Fruit fly (Drosophila melanogaster): ENCODE results near the gene CG46399.
A peak's percentile ranks its signal among the peaks of the same experiment; 100 is the strongest.

The CG46399 gene

dm6 chrX:14839739-14840347 lies 19.2 kb upstream of the CG46399 start (continued):
- no peak for TF ChIP-seq disco-r (GFP tag; optimal IDR thresholded peaks at IDR 0.05)
- no peak for TF ChIP-seq CG9797 (GFP tag; optimal IDR thresholded peaks at IDR 0.05)
- no peak for TF ChIP-seq Dll (GFP tag; IDR thresholded peaks at IDR 0.05; ENCODE audit: partially characterized antibody)
- no peak for TF ChIP-seq CG7271 (tag; optimal IDR thresholded peaks at IDR 0.05)
- peak; percentile 51; the same call in 1 of the 2 replicates for TF ChIP-seq HLH3B (GFP tag; IDR thresholded peaks at IDR 0.05)
- TF ChIP-seq Camta (GFP tag; optimal IDR thresholded peaks at IDR 0.05), result no peak
- no peak for TF ChIP-seq lov (optimal IDR thresholded peaks at IDR 0.05)
- 0 out of 3 replicates have a peak, but pooled peaks have one; percentile 22 for TF ChIP-seq lov (GFP tag; IDR thresholded peaks at IDR 0.05)
- TF ChIP-seq CG9932 (GFP tag; IDR thresholded peaks at IDR 0.05), result peak; percentile 71
- TF ChIP-seq Deaf1 (tag; optimal IDR thresholded peaks at IDR 0.05), result no peak
- TF ChIP-seq unpg (GFP tag; optimal IDR thresholded peaks at IDR 0.05), result peak; percentile 37
- no peak for TF ChIP-seq CG17568 (GFP tag; optimal IDR thresholded peaks at IDR 0.05)
- TF ChIP-seq nom (GFP tag; optimal IDR thresholded peaks at IDR 0.05), result no peak
- no peak for TF ChIP-seq croc (GFP tag; conservative IDR thresholded peaks at IDR 0.05)
- TF ChIP-seq trh (GFP tag; optimal IDR thresholded peaks at IDR 0.05), result no peak
- no peak for TF ChIP-seq CG6683 (GFP tag; optimal IDR thresholded peaks at IDR 0.05)
- TF ChIP-seq CG11696 (GFP tag; IDR thresholded peaks at IDR 0.05), result no peak
- TF ChIP-seq onecut (GFP tag; IDR thresholded peaks at IDR 0.05), result 0 out of 2 replicates have a peak, but pooled peaks have one; percentile 3
- 0 out of 2 replicates have a peak, but pooled peaks have one; percentile 34 for TF ChIP-seq CG32772 (GFP tag; IDR thresholded peaks at IDR 0.05)
- no peak for TF ChIP-seq CG6654 (GFP tag; optimal IDR thresholded peaks at IDR 0.05)
- no peak for TF ChIP-seq ewg (GFP tag; optimal IDR thresholded peaks at IDR 0.05)
- peak; percentile 22 for TF ChIP-seq CG13424 (tag; optimal IDR thresholded peaks at IDR 0.05)
- TF ChIP-seq CG17328 (GFP tag; IDR thresholded peaks at IDR 0.05), result peak; percentile 66
- no peak for TF ChIP-seq CG15479 (GFP tag; optimal IDR thresholded peaks at IDR 0.05)
- peak; percentile 62; the same call in 1 of the 3 replicates for TF ChIP-seq CG11456 (GFP tag; IDR thresholded peaks at IDR 0.05)
- TF ChIP-seq Mrtf (GFP tag; IDR thresholded peaks at IDR 0.05), result peak; percentile 62; the same call in 2 of the 3 replicates
- peak; percentile 47 for TF ChIP-seq CG31224 (GFP tag; IDR thresholded peaks at IDR 0.05)
- no peak for TF ChIP-seq gt (GFP tag; IDR thresholded peaks at IDR 0.05)
- no peak for TF ChIP-seq Six4 (GFP tag; optimal IDR thresholded peaks at IDR 0.05)
- TF ChIP-seq gcm2 (GFP tag; optimal IDR thresholded peaks at IDR 0.05), result no peak
- TF ChIP-seq Rfx (GFP tag; IDR thresholded peaks at IDR 0.05), result peak; percentile 84
- no peak for TF ChIP-seq CG11723 (GFP tag; optimal IDR thresholded peaks at IDR 0.05)
- peak; percentile 27; the same call in 1 of the 2 replicates for TF ChIP-seq ham (GFP tag; IDR thresholded peaks at IDR 0.05)
- no peak for TF ChIP-seq Hr78 (GFP tag; optimal IDR thresholded peaks at IDR 0.05)
- no peak for TF ChIP-seq ssp (GFP tag; IDR thresholded peaks at IDR 0.05)
- peak; percentile 6 for TF ChIP-seq Usf (GFP tag; optimal IDR thresholded peaks at IDR 0.05)
- TF ChIP-seq CG4424 (GFP tag; optimal IDR thresholded peaks at IDR 0.05), result no peak
- TF ChIP-seq CG8944 (GFP tag; optimal IDR thresholded peaks at IDR 0.05), result peak; percentile 49
- TF ChIP-seq Hr51 (GFP tag; optimal IDR thresholded peaks at IDR 0.05), result peak in 1 of 2 experiments; percentile 60
- TF ChIP-seq CG10267 (tag; optimal IDR thresholded peaks at IDR 0.05), result no peak
- peak; percentile 61 for TF ChIP-seq al (GFP tag; IDR thresholded peaks at IDR 0.05)
- peak; percentile 15 for TF ChIP-seq az2 (GFP tag; optimal IDR thresholded peaks at IDR 0.05)
- TF ChIP-seq HLH4C (GFP tag; IDR thresholded peaks at IDR 0.05; ENCODE audit: partially characterized antibody), result no peak
- TF ChIP-seq Sox102F (GFP tag; optimal IDR thresholded peaks at IDR 0.05), result peak; percentile 43
- TF ChIP-seq ATbp (GFP tag; optimal IDR thresholded peaks at IDR 0.05), result peak; percentile 37
- TF ChIP-seq Chrac-16 (GFP tag; optimal IDR thresholded peaks at IDR 0.05), result no peak
- TF ChIP-seq Aef1 (GFP tag; IDR thresholded peaks at IDR 0.05), result peak; percentile 71
- no peak for TF ChIP-seq Neu2 (GFP tag; optimal IDR thresholded peaks at IDR 0.05; ENCODE audit: borderline replicate concordance)
- 0 out of 2 replicates have a peak, but pooled peaks have one; percentile 53 for TF ChIP-seq CG16779 (GFP tag; IDR thresholded peaks at IDR 0.05)
- TF ChIP-seq Sox100B (GFP tag; optimal IDR thresholded peaks at IDR 0.05), result no peak
